Worm (Caenorhabditis elegans): Measurements from ENCODE around the gene Y55F3C.10.

DNA sequence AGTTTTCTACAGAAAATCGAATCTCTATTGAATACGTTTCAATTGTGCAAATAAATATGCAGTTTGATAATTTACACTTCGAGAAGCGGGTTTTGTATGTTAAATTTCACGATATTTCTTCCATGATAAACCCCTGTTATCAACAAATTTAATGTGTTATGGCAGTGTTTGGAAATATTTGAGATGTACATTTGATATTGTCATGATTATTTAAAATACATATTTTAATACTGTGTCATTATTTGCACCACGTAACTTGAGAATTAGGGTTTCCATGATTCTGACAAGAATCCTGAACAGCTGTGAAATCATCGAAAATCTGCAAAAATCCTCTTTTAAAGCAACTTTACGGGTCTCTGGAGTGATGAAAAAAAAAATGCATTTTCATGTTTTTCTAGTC lies 48.8 kb downstream of the Y55F3C.10 start, which contains the start of gene K11H12.11:
- TF ChIP-seq ceh-82 (tag; optimal IDR thresholded peaks at IDR 0.05), result no peak
- TF ChIP-seq nhr-237 (tag; optimal IDR thresholded peaks at IDR 0.05), result no peak
- TF ChIP-seq zip-2 (tag; optimal IDR thresholded peaks at IDR 0.05), result no peak
- TF ChIP-seq nhr-11 (tag; optimal IDR thresholded peaks at IDR 0.05), result no peak
- no peak for TF ChIP-seq nhr-28 (tag; optimal IDR thresholded peaks at IDR 0.05)
- no peak for TF ChIP-seq nhr-77 (tag; optimal IDR thresholded peaks at IDR 0.05)

Measured in whole organism, L4 larva.